Worm (Caenorhabditis elegans) whole organism, early embryonic: ENCODE measurements around the gene H09F14.1.

Experiments
- ama-1 ChIP-seq: fragments of 150-350 bp; optimal IDR thresholded peaks from 2 replicates; lab custom pipeline; 2014
- ceh-13 ChIP-seq: fragments of 200-800 bp; sonication (Bioruptor generic); optimal IDR thresholded peaks from 2 replicates; lab custom pipeline; 2018; ENCODE audit warnings: mild to moderate bottlenecking, missing genetic modification characterization, missing compliant biosample characterization
- hmbx-1 ChIP-seq: sonication (generic microtip); optimal IDR thresholded peaks from 2 replicates; lab custom pipeline; 2016; ENCODE audit warnings: mild to moderate bottlenecking, missing genetic modification characterization, missing compliant biosample characterization
- pes-1 ChIP-seq: fragments of 200-800 bp; sonication (Bioruptor generic); IDR thresholded peaks from 2 replicates; pipeline ENCODE4 v1.3.6; 2022; ENCODE audit warnings: missing genetic modification reagents, missing genetic modification characterization, missing compliant biosample characterization
- scrt-1 ChIP-seq: fragments of 200-800 bp; sonication (Bioruptor generic); IDR thresholded peaks from 2 replicates; pipeline ENCODE4 v1.3.6; 2022; ENCODE audit warnings: missing genetic modification characterization, missing compliant biosample characterization

DNA sequence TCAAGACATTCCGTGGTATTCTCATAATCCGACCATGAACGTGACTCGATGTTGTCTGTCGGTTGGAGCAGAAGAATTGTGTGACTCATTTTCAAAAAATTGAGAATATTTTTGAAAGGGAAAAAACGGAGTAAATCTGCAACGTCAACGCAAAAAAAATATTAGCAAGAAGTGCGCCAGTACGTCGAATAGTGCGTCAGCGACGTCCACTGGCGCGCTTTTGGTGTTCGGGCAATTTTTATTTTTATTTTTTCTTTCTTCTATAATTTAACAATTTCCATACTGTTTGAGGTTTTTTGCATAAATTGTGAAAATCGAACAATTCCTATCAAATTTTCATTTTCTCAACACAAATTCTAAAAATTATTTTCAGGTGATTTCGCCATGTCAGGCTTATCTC, 36.5 kb downstream of the H09F14.1 start, which contains the start of the genes erh-1 and lpd-9:
- TF ChIP-seq ama-1 (lab: Kevin White, UChicago) (no peak), ceh-13 (GFP tag; lab: Kevin White, UChicago) (no peak), scrt-1 (GFP tag; lab: Robert Waterston, UW) (no peak), hmbx-1 (no peak), pes-1 (GFP tag; lab: Robert Waterston, UW) (no peak)
